Worm (Caenorhabditis elegans) whole organism, mixed stage, embryonic: ENCODE measurements around the gene F35F10.6.

ENCODE experiments used
- M03D4.4 ChIP-seq: sonication (generic microtip); optimal IDR thresholded peaks from 2 replicates; lab custom pipeline; 2017; ENCODE audit warnings: mild to moderate bottlenecking, missing genetic modification characterization, missing compliant biosample characterization
- elt-1 ChIP-seq: sonication (generic microtip); optimal IDR thresholded peaks from 2 replicates; lab custom pipeline; 2017; ENCODE audit warnings: missing genetic modification characterization, mild to moderate bottlenecking, missing compliant biosample characterization, antibody characterized with exemption, moderate library complexity, borderline replicate concordance; ENCODE audit not compliant: insufficient read depth
- lin-32 ChIP-seq: fragments of 200-800 bp; sonication (Bioruptor generic); optimal IDR thresholded peaks from 2 replicates; lab custom pipeline; 2018; ENCODE audit warnings: mild to moderate bottlenecking, missing genetic modification characterization, missing compliant biosample characterization
- mep-1 ChIP-seq: fragments of 150-350 bp; optimal IDR thresholded peaks from 2 replicates; lab custom pipeline; 2017; ENCODE audit warnings: missing biosample characterization, missing genetic modification reagents, missing genetic modification characterization, inconsistent platforms
- unc-62 ChIP-seq: fragments of 150-350 bp; optimal IDR thresholded peaks from 2 replicates; lab custom pipeline; 2014; ENCODE audit warnings: missing biosample characterization, missing genetic modification reagents, missing genetic modification characterization

F35F10.6 gene

ce11 chrV:3242984-3243383 is 46.2 kb downstream of the F35F10.6 start, which contains the start of gene gst-23:
Gene gst-23 (plus strand): TSS chrV:3243284.
- TF ChIP-seq M03D4.4 (tag; lab: Kevin White, UChicago): no peak

ce11 chrV:3241175-3241574 is 48.0 kb downstream of the F35F10.6 start, which contains the start of gene srj-11:
Gene srj-11 (plus strand): TSS chrV:3241424.
- TF ChIP-seq lin-32 (no peak), unc-62 (GFP tag; lab: Kevin White, UChicago) (no peak), mep-1 (tag; lab: Kevin White, UChicago) (no peak), elt-1 (tag; lab: Kevin White, UChicago) (no peak)
